Fruit fly (Drosophila melanogaster) whole organism, embryonic: ENCODE measurements around the gene fkh.
A peak's percentile ranks its signal among the peaks of the same experiment; 100 is the strongest.

Experiments used
- CG10147 ChIP-seq: fragments of 200-800 bp; sonication (Bioruptor generic); optimal IDR thresholded peaks from 2 replicates; lab custom pipeline; 2019; ENCODE audit warnings: missing biosample characterization, mild to moderate bottlenecking, missing genetic modification characterization, moderate library complexity
- CG11093 ChIP-seq: fragments of 200-800 bp; sonication (Bioruptor generic); IDR thresholded peaks from 3 replicates; pipeline ENCODE4 v1.3.6; 2022; ENCODE audit warnings: missing biosample characterization, missing genetic modification characterization
- CG11247 ChIP-seq: fragments of 200-800 bp; sonication (Bioruptor generic); IDR thresholded peaks from 2 replicates; pipeline ENCODE4 v1.3.6; 2022; ENCODE audit warnings: missing biosample characterization, missing genetic modification characterization
- CG11723 ChIP-seq: fragments of 200-800 bp; sonication (Bioruptor generic); optimal IDR thresholded peaks from 2 replicates; lab custom pipeline; 2017; ENCODE audit warnings: missing biosample characterization, mild to moderate bottlenecking, missing genetic modification characterization
- CG13123 ChIP-seq: fragments of 200-800 bp; sonication (Bioruptor generic); optimal IDR thresholded peaks from 2 replicates; lab custom pipeline; 2016; ENCODE audit warnings: missing biosample characterization, missing genetic modification characterization
- CG15696 ChIP-seq: fragments of 200-800 bp; sonication (Bioruptor generic); optimal IDR thresholded peaks from 2 replicates; lab custom pipeline; 2019; ENCODE audit warnings: missing biosample characterization, mild to moderate bottlenecking, missing genetic modification characterization, moderate library complexity
- CG17612 ChIP-seq: fragments of 200-800 bp; sonication (Bioruptor generic); IDR thresholded peaks from 2 replicates; pipeline ENCODE4 v1.3.6; 2022; ENCODE audit warnings: missing biosample characterization, missing genetic modification characterization
- CG18262 ChIP-seq: fragments of 200-800 bp; optimal IDR thresholded peaks from 3 replicates; lab custom pipeline; 2019; ENCODE audit warnings: missing biosample characterization, mild to moderate bottlenecking, missing genetic modification characterization, moderate library complexity
- CG18476 ChIP-seq: fragments of 200-800 bp; sonication (Bioruptor generic); optimal IDR thresholded peaks from 2 replicates; lab custom pipeline; 2016; ENCODE audit warnings: missing biosample characterization, mild to moderate bottlenecking, missing genetic modification characterization
- CG18764 ChIP-seq: fragments of 200-800 bp; sonication (Bioruptor generic); optimal IDR thresholded peaks from 3 replicates; lab custom pipeline; 2016; ENCODE audit warnings: missing biosample characterization, missing genetic modification characterization
- CG2120 ChIP-seq: fragments of 200-800 bp; sonication (Bioruptor generic); optimal IDR thresholded peaks from 3 replicates; lab custom pipeline; 2016; ENCODE audit warnings: missing biosample characterization, missing genetic modification characterization
- CG2875 ChIP-seq: fragments of 200-800 bp; sonication (Bioruptor generic); optimal IDR thresholded peaks from 2 replicates; lab custom pipeline; 2017; ENCODE audit warnings: missing biosample characterization, mild to moderate bottlenecking, missing genetic modification characterization, missing genetic modification reagents
- CG2889 ChIP-seq: fragments of 200-800 bp; sonication (Bioruptor generic); IDR thresholded peaks from 3 replicates; pipeline ENCODE4 v1.3.6; 2022; ENCODE audit warnings: missing biosample characterization, missing genetic modification characterization
- CG33557 ChIP-seq: fragments of 200-800 bp; sonication (Bioruptor generic); optimal IDR thresholded peaks from 2 replicates; lab custom pipeline; 2019; ENCODE audit warnings: missing biosample characterization, mild to moderate bottlenecking, missing genetic modification characterization, moderate library complexity
- CG3407 ChIP-seq: fragments of 200-800 bp; sonication (Bioruptor generic); optimal IDR thresholded peaks from 2 replicates; lab custom pipeline; 2018; ENCODE audit warnings: missing biosample characterization, mild to moderate bottlenecking, missing genetic modification characterization
- CG34376 ChIP-seq: fragments of 200-800 bp; sonication (Bioruptor generic); optimal IDR thresholded peaks from 2 replicates; lab custom pipeline; 2018; ENCODE audit warnings: missing biosample characterization, mild to moderate bottlenecking, missing genetic modification characterization
- CG5245 ChIP-seq: fragments of 200-800 bp; sonication (Bioruptor generic); optimal IDR thresholded peaks from 3 replicates; lab custom pipeline; 2016; ENCODE audit warnings: missing biosample characterization, missing genetic modification characterization
- CG6254 ChIP-seq: fragments of 200-800 bp; sonication (Bioruptor generic); optimal IDR thresholded peaks from 3 replicates; lab custom pipeline; 2017; ENCODE audit warnings: mild to moderate bottlenecking, missing biosample characterization, missing genetic modification reagents, missing genetic modification characterization
- CG7745 ChIP-seq: fragments of 200-800 bp; sonication (Bioruptor generic); optimal IDR thresholded peaks from 2 replicates; lab custom pipeline; 2018; ENCODE audit warnings: missing biosample characterization, mild to moderate bottlenecking, missing genetic modification characterization, moderate library complexity
- Elba2 ChIP-seq: fragments of 200-800 bp; sonication (Bioruptor generic); optimal IDR thresholded peaks from 3 replicates; lab custom pipeline; 2016; ENCODE audit warnings: missing biosample characterization, missing genetic modification characterization
- Fer1 ChIP-seq: fragments of 200-800 bp; sonication (Bioruptor generic); optimal IDR thresholded peaks from 2 replicates; lab custom pipeline; 2017; ENCODE audit warnings: missing biosample characterization, mild to moderate bottlenecking, missing genetic modification characterization
- GATAe ChIP-seq: fragments of 200-800 bp; sonication (Bioruptor generic); conservative IDR thresholded peaks from 2 replicates; pipeline ENCODE4 v1.3.6; 2022; ENCODE audit warnings: missing biosample characterization, missing genetic modification characterization
- H15 ChIP-seq: fragments of 200-800 bp; sonication (Bioruptor generic); IDR thresholded peaks from 3 replicates; pipeline ENCODE4 v1.3.6; 2022; ENCODE audit warnings: missing biosample characterization, missing genetic modification characterization
- Hr3 ChIP-seq: fragments of 200-800 bp; sonication (Bioruptor generic); optimal IDR thresholded peaks from 3 replicates; lab custom pipeline; 2016; ENCODE audit warnings: missing biosample characterization, missing genetic modification characterization
- MESR4 ChIP-seq: fragments of 200-800 bp; sonication (Bioruptor generic); optimal IDR thresholded peaks from 2 replicates; lab custom pipeline; 2018; ENCODE audit warnings: missing biosample characterization, mild to moderate bottlenecking, missing genetic modification characterization, moderate library complexity
- Med ChIP-seq: fragments of 200-800 bp; sonication (Bioruptor generic); peaks from one replicate; lab custom pipeline; 2016; ENCODE audit warnings: missing biosample characterization, missing genetic modification characterization, mild to moderate bottlenecking, inconsistent platforms, moderate library complexity
- Meics ChIP-seq: fragments of 200-800 bp; sonication (Bioruptor generic); optimal IDR thresholded peaks from 2 replicates; lab custom pipeline; 2017; ENCODE audit warnings: missing biosample characterization, mild to moderate bottlenecking, missing genetic modification characterization
- Nf-YC ChIP-seq: fragments of 200-800 bp; optimal IDR thresholded peaks from 3 replicates; lab custom pipeline; 2019; ENCODE audit warnings: missing biosample characterization, mild to moderate bottlenecking, missing genetic modification characterization, moderate library complexity
- PHDP ChIP-seq: fragments of 200-800 bp; sonication (Bioruptor generic); optimal IDR thresholded peaks from 3 replicates; lab custom pipeline; 2018; ENCODE audit warnings: missing biosample characterization, mild to moderate bottlenecking, missing genetic modification characterization, moderate library complexity
- Six4 ChIP-seq: fragments of 200-800 bp; sonication (Bioruptor generic); optimal IDR thresholded peaks from 2 replicates; lab custom pipeline; 2016; ENCODE audit warnings: missing biosample characterization, missing genetic modification characterization
- Sry-δ ChIP-seq: fragments of 200-800 bp; sonication (Bioruptor generic); optimal IDR thresholded peaks from 2 replicates; lab custom pipeline; 2016; ENCODE audit warnings: missing biosample characterization, missing genetic modification characterization
- Taf1 ChIP-seq: fragments of 200-800 bp; sonication (Bioruptor generic); IDR thresholded peaks from 2 replicates; pipeline ENCODE4 v1.3.6; 2022; ENCODE audit warnings: missing biosample characterization, missing genetic modification characterization
- Trl ChIP-seq, 3 experiments: fragments of >200 bp in 2 of 3; fragments of 200-800 bp in 1 of 3; sonication (Bioruptor generic) in 1 of 3; optimal IDR thresholded peaks; 2 replicates in 1 of 3; 3 replicates in 2 of 3; lab custom pipeline; 2016 to 2017; ENCODE audit warnings: missing biosample characterization in 1 of 3, missing genetic modification characterization in 1 of 3
- Vsx1 ChIP-seq: fragments of 200-800 bp; sonication (Bioruptor generic); optimal IDR thresholded peaks from 2 replicates; lab custom pipeline; 2017; ENCODE audit warnings: missing biosample characterization, mild to moderate bottlenecking, missing genetic modification characterization, missing genetic modification reagents
- ab ChIP-seq: fragments of 200-800 bp; sonication (Bioruptor generic); optimal IDR thresholded peaks from 2 replicates; lab custom pipeline; 2016; ENCODE audit warnings: missing biosample characterization, missing genetic modification characterization
- aop ChIP-seq: fragments of 200-800 bp; sonication (Bioruptor generic); IDR thresholded peaks from 2 replicates; pipeline ENCODE4 v1.3.6; 2022; ENCODE audit warnings: missing biosample characterization, missing genetic modification characterization
- az2 ChIP-seq: fragments of 200-800 bp; sonication (Bioruptor generic); optimal IDR thresholded peaks from 3 replicates; lab custom pipeline; 2016; ENCODE audit warnings: missing biosample characterization, missing genetic modification characterization
- caup ChIP-seq: fragments of 200-800 bp; sonication (Bioruptor generic); optimal IDR thresholded peaks from 3 replicates; lab custom pipeline; 2017; ENCODE audit warnings: missing biosample characterization, mild to moderate bottlenecking, missing genetic modification characterization, moderate library complexity; ENCODE audit not compliant: severe bottlenecking
- crp ChIP-seq, 2 experiments: fragments of 200-800 bp; sonication (Bioruptor generic); optimal IDR thresholded peaks; 2 replicates in 1 of 2; 3 replicates in 1 of 2; lab custom pipeline; 2017; ENCODE audit warnings: missing biosample characterization in 2 of 2, missing genetic modification characterization in 2 of 2, mild to moderate bottlenecking in 1 of 2, moderate library complexity in 1 of 2
- da ChIP-seq: fragments of 200-800 bp; sonication (Bioruptor generic); optimal IDR thresholded peaks from 2 replicates; lab custom pipeline; 2016; ENCODE audit warnings: missing biosample characterization, missing genetic modification characterization
- fd96Cb ChIP-seq: fragments of 200-800 bp; sonication (Bioruptor generic); optimal IDR thresholded peaks from 2 replicates; lab custom pipeline; 2018; ENCODE audit warnings: missing biosample characterization, mild to moderate bottlenecking, missing genetic modification characterization, moderate library complexity
- grau ChIP-seq: fragments of 200-800 bp; optimal IDR thresholded peaks from 3 replicates; lab custom pipeline; 2019; ENCODE audit warnings: missing biosample characterization, mild to moderate bottlenecking, missing genetic modification characterization, moderate library complexity
- gsb ChIP-seq: fragments of 200-800 bp; sonication (Bioruptor generic); IDR thresholded peaks from 2 replicates; pipeline ENCODE4 v1.3.6; 2022; ENCODE audit warnings: missing biosample characterization, missing genetic modification characterization
- ham ChIP-seq: fragments of 200-800 bp; sonication (Bioruptor generic); IDR thresholded peaks from 2 replicates; pipeline ENCODE4 v1.3.6; 2022; ENCODE audit warnings: missing biosample characterization, missing genetic modification characterization
- nau ChIP-seq: fragments of 200-800 bp; sonication (Bioruptor generic); optimal IDR thresholded peaks from 3 replicates; lab custom pipeline; 2017; ENCODE audit warnings: missing biosample characterization, mild to moderate bottlenecking, missing genetic modification characterization, missing genetic modification reagents
- otp ChIP-seq: fragments of 200-800 bp; sonication (Bioruptor generic); IDR thresholded peaks from 3 replicates; pipeline ENCODE4, ENCODE4 v1.3.6; 2022; ENCODE audit warnings: missing biosample characterization, missing genetic modification characterization
- scrt ChIP-seq: fragments of 200-800 bp; sonication (Bioruptor generic); optimal IDR thresholded peaks from 2 replicates; lab custom pipeline; 2018; ENCODE audit warnings: missing biosample characterization, mild to moderate bottlenecking, missing genetic modification characterization, moderate library complexity
- slou ChIP-seq: fragments of 200-800 bp; sonication (Bioruptor generic); optimal IDR thresholded peaks from 3 replicates; lab custom pipeline; 2016; ENCODE audit warnings: missing biosample characterization, missing genetic modification characterization
- wek ChIP-seq: fragments of 200-800 bp; sonication (Bioruptor generic); optimal IDR thresholded peaks from 3 replicates; lab custom pipeline; 2018; ENCODE audit warnings: missing biosample characterization, mild to moderate bottlenecking, missing genetic modification characterization, moderate library complexity
- wor ChIP-seq: fragments of 200-800 bp; sonication (Bioruptor generic); IDR thresholded peaks from 2 replicates; pipeline ENCODE4 v1.3.6; 2022; ENCODE audit warnings: missing biosample characterization, missing genetic modification characterization
- z ChIP-seq: fragments of 200-800 bp; sonication (Bioruptor generic); IDR thresholded peaks from 3 replicates; pipeline ENCODE4 v1.3.6; 2022; ENCODE audit warnings: missing biosample characterization, missing genetic modification characterization

Gene fkh

DNA sequence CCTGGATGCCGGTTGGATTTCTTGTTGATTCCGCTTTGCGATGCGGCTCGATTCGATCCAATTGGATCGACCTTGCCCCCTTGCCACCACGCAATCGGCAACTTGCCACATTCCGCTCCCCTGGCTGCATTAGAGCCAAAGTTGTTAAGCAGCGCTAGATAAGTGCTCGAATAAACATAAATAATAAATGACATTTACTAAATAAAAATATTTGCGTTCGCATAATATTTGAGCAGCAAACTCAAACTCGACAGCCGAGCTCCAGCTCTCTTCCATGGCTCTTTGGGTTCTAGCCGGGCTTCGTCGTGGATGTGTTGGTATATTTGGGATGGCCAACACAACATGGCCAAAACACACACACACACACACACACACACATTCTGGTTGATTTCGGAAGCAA, 14.3 kb downstream of the fkh start (continued):
- TF ChIP-seq CG17612 = no peak
- peak; percentile 41 for TF ChIP-seq CG11723 (GFP tag; lab: Kevin White, UChicago)
- TF ChIP-seq CG2889 (GFP tag; lab: Robert Waterston, UW) = no peak
- peak; percentile 71 for TF ChIP-seq PHDP (tag; lab: Kevin White, UChicago)
- no peak for TF ChIP-seq Trl (optimal IDR thresholded peaks at IDR 0.05; lab: Kevin White, UChicago)
- TF ChIP-seq Trl (GFP tag; optimal IDR thresholded peaks at IDR 0.05; lab: Kevin White, UChicago) = no peak
- TF ChIP-seq CG2875 (GFP tag; lab: Kevin White, UChicago) = peak; percentile 21
- TF ChIP-seq CG7745 (tag; lab: Kevin White, UChicago) = no peak
- no peak for TF ChIP-seq az2 (GFP tag; lab: Kevin White, UChicago)
- peak; percentile 11 for TF ChIP-seq CG18262
- TF ChIP-seq Med (GFP tag; lab: Kevin White, UChicago) = peak; percentile 87
- no peak for TF ChIP-seq Elba2 (GFP tag; lab: Kevin White, UChicago)
- no peak for TF ChIP-seq CG18764 (GFP tag; lab: Kevin White, UChicago)
- TF ChIP-seq CG18476 = no peak
- no peak for TF ChIP-seq CG11247 (GFP tag; lab: Robert Waterston, UW)
- no peak for TF ChIP-seq Six4 (GFP tag; lab: Kevin White, UChicago)
- peak; percentile 47 for TF ChIP-seq CG6254 (GFP tag; lab: Kevin White, UChicago)
- no peak for TF ChIP-seq z (GFP tag; lab: Robert Waterston, UW)
- no peak for TF ChIP-seq Nf-YC (tag; lab: Kevin White, UChicago)
- no peak for TF ChIP-seq GATAe (GFP tag; lab: Robert Waterston, UW)
- no peak for TF ChIP-seq CG34376 (GFP tag; lab: Kevin White, UChicago)
- no peak for TF ChIP-seq H15
- peak; percentile 52 for TF ChIP-seq wek (GFP tag; lab: Kevin White, UChicago)
- peak; percentile 55 for TF ChIP-seq Fer1 (GFP tag; lab: Kevin White, UChicago)
- TF ChIP-seq slou = no peak
- peak; percentile 46 for TF ChIP-seq CG10147 (GFP tag; lab: Kevin White, UChicago)
- no peak for TF ChIP-seq CG5245 (GFP tag; lab: Kevin White, UChicago)
- no peak for TF ChIP-seq Sry-δ (GFP tag; lab: Kevin White, UChicago)
- 0 out of 3 replicates have a peak, but pooled peaks have one; percentile 15 for TF ChIP-seq otp
- no peak for TF ChIP-seq crp (GFP tag; optimal IDR thresholded peaks at IDR 0.05; lab: Kevin White, UChicago)
- TF ChIP-seq ab (GFP tag; lab: Kevin White, UChicago) = no peak
- no peak for TF ChIP-seq da (GFP tag; lab: Kevin White, UChicago)
- TF ChIP-seq MESR4 = no peak
- TF ChIP-seq CG2120 (GFP tag; lab: Kevin White, UChicago) = no peak
- TF ChIP-seq fd96Cb (tag; lab: Kevin White, UChicago) = peak; percentile 33
- peak; percentile 50 for TF ChIP-seq CG33557 (GFP tag; lab: Kevin White, UChicago)
- TF ChIP-seq wor (GFP tag; lab: Robert Waterston, UW) = no peak
- TF ChIP-seq scrt (GFP tag; lab: Kevin White, UChicago) = peak; percentile 22
- peak; percentile 57 for TF ChIP-seq Meics (GFP tag; lab: Kevin White, UChicago)
- no peak for TF ChIP-seq ham (GFP tag; lab: Robert Waterston, UW)
- TF ChIP-seq grau (tag; lab: Kevin White, UChicago) = peak; percentile 34
- peak; percentile 53 for TF ChIP-seq CG15696 (tag; lab: Kevin White, UChicago)
- TF ChIP-seq Vsx1 (GFP tag; lab: Kevin White, UChicago) = peak; percentile 56
- peak; percentile 65 for TF ChIP-seq caup (GFP tag; lab: Kevin White, UChicago)
- no peak for TF ChIP-seq aop (GFP tag; lab: Robert Waterston, UW)
- peak; percentile 65 for TF ChIP-seq CG3407 (GFP tag; lab: Kevin White, UChicago)
- no peak for TF ChIP-seq Hr3 (GFP tag; lab: Kevin White, UChicago)
- TF ChIP-seq CG13123 = no peak
- peak; percentile 64 for TF ChIP-seq nau
- no peak for TF ChIP-seq CG11093 (GFP tag; lab: Robert Waterston, UW)
- no peak for TF ChIP-seq gsb (GFP tag; lab: Robert Waterston, UW)
- TF ChIP-seq Taf1 = no peak
